Fruit fly (Drosophila melanogaster): Measurements from ENCODE around the gene Atg14.

Gene Atg14

dm6 chr3R:29074001-29074609 is 42.1 kb upstream of the Atg14 start (continued):
- TF ChIP-seq Hr38 (GFP tag; optimal IDR thresholded peaks at IDR 0.05) (no peak), CG8319 (GFP tag; optimal IDR thresholded peaks at IDR 0.05) (no peak), cyc (GFP tag; optimal IDR thresholded peaks at IDR 0.05) (no peak), CG32006 (GFP tag; optimal IDR thresholded peaks at IDR 0.05) (no peak), eg (GFP tag; IDR thresholded peaks at IDR 0.05) (0 out of 3 replicates have a peak, but pooled peaks have one; percentile 45), CG6808 (GFP tag; optimal IDR thresholded peaks at IDR 0.05) (peak; percentile 57), CG6792 (GFP tag; optimal IDR thresholded peaks at IDR 0.05) (no peak), CG6276 (GFP tag; optimal IDR thresholded peaks at IDR 0.05) (peak; percentile 15), Hr4 (GFP tag; optimal IDR thresholded peaks at IDR 0.05) (no peak), CG9139 (GFP tag; optimal IDR thresholded peaks at IDR 0.05) (peak; percentile 57), svp (GFP tag) (peak; percentile 95), CG11294 (GFP tag; IDR thresholded peaks at IDR 0.05) (no peak), CG16779 (tag; optimal IDR thresholded peaks at IDR 0.05) (no peak), lz (GFP tag; optimal IDR thresholded peaks at IDR 0.05) (no peak), Eip93F (GFP tag; optimal IDR thresholded peaks at IDR 0.05) (no peak), CG1621 (tag; optimal IDR thresholded peaks at IDR 0.05) (peak; percentile 27)

dm6 chr3R:29075631-29076398 is 40.4 kb upstream of the Atg14 start:
- TF ChIP-seq CG11762 (GFP tag; optimal IDR thresholded peaks at IDR 0.05; ENCODE audit: insufficient read depth) (no peak), CG6163 (GFP tag; IDR thresholded peaks at IDR 0.05) (no peak), fd59A (GFP tag; optimal IDR thresholded peaks at IDR 0.05) (peak; percentile 15), CG16779 (tag; optimal IDR thresholded peaks at IDR 0.05) (no peak), CG8632 (GFP tag; optimal IDR thresholded peaks at IDR 0.05) (peak; percentile 9), Sox14 (GFP tag; optimal IDR thresholded peaks at IDR 0.05) (peak; percentile 25), Blimp-1 (GFP tag; optimal IDR thresholded peaks at IDR 0.05) (no peak), Sox102F (GFP tag; optimal IDR thresholded peaks at IDR 0.05) (peak; percentile 43), Ets96B (tag; optimal IDR thresholded peaks at IDR 0.05) (peak; percentile 32), OdsH (GFP tag; optimal IDR thresholded peaks at IDR 0.05) (no peak), CG10631 (GFP tag; optimal IDR thresholded peaks at IDR 0.05) (peak; percentile 5), CG34406 (GFP tag; optimal IDR thresholded peaks at IDR 0.05) (no peak), Met (GFP tag; optimal IDR thresholded peaks at IDR 0.05) (peak; percentile 71), CG8319 (GFP tag; optimal IDR thresholded peaks at IDR 0.05) (no peak), achi (GFP tag; optimal IDR thresholded peaks at IDR 0.05) (no peak), spab (GFP tag; optimal IDR thresholded peaks at IDR 0.05) (peak; percentile 25), CG10669 (GFP tag; optimal IDR thresholded peaks at IDR 0.05) (peak; percentile 15), CG3919 (GFP tag; optimal IDR thresholded peaks at IDR 0.05) (peak; percentile 7), CG7368 (GFP tag; optimal IDR thresholded peaks at IDR 0.05) (no peak), acj6 (GFP tag; optimal IDR thresholded peaks at IDR 0.05) (peak; percentile 8), svp (GFP tag) (peak; percentile 84), Lpt (GFP tag; optimal IDR thresholded peaks at IDR 0.05) (no peak), CG1621 (tag; optimal IDR thresholded peaks at IDR 0.05) (no peak), Gug (GFP tag; IDR thresholded peaks at IDR 0.05) (no peak), lz (GFP tag; optimal IDR thresholded peaks at IDR 0.05) (peak; percentile 42), CG4318 (GFP tag; optimal IDR thresholded peaks at IDR 0.05) (no peak), Ets21C (GFP tag; optimal IDR thresholded peaks at IDR 0.05) (peak; percentile 9), CG8119 (GFP tag; IDR thresholded peaks at IDR 0.05) (no peak), Sox15 (GFP tag; optimal IDR thresholded peaks at IDR 0.05) (no peak), topi (GFP tag; optimal IDR thresholded peaks at IDR 0.05) (peak; percentile 50), net (GFP tag; optimal IDR thresholded peaks at IDR 0.05) (no peak), pdm3 (GFP tag; optimal IDR thresholded peaks at IDR 0.05) (no peak), dsx (GFP tag; optimal IDR thresholded peaks at IDR 0.05; ENCODE audit: poor library complexity, severe bottlenecking) (peak; percentile 17), CG6854 (GFP tag; optimal IDR thresholded peaks at IDR 0.05) (peak; percentile 41), salr (GFP tag; optimal IDR thresholded peaks at IDR 0.05) (no peak), CG31627 (GFP tag; optimal IDR thresholded peaks at IDR 0.05) (peak; percentile 46), CG6792 (GFP tag; optimal IDR thresholded peaks at IDR 0.05) (no peak), CG9139 (GFP tag; optimal IDR thresholded peaks at IDR 0.05) (peak; percentile 13), Hr4 (GFP tag; optimal IDR thresholded peaks at IDR 0.05) (peak; percentile 9), CG11294 (GFP tag; IDR thresholded peaks at IDR 0.05) (no peak)

All from whole organism, prepupa.